Fruit fly (Drosophila melanogaster) S2 (cell line): ENCODE measurements around the gene CG42502.

Source experiments
- CG8478 ChIP-seq: fragments of >200 bp; optimal IDR thresholded peaks from 2 replicates; lab custom pipeline; 2018
- CTCF ChIP-seq, 2 experiments: fragments of >200 bp; optimal IDR thresholded peaks; 2 replicates each; lab custom pipeline; 2018

- TF ChIP-seq CTCF (optimal IDR thresholded peaks at IDR 0.05; lab: Kevin White, UChicago) (no peak), CG8478 (no peak)
Measured at dm6 chr2L:18834525-18834924, 23.5 kb upstream of the CG42502 start.
